Worm (Caenorhabditis elegans) whole organism, young adult: ENCODE measurements around the gene T09F3.4.

ENCODE experiments used
- B0035.1 ChIP-seq: sonication (generic microtip); optimal IDR thresholded peaks from 2 replicates; lab custom pipeline; 2016; ENCODE audit warnings: missing genetic modification characterization, mild to moderate bottlenecking, missing compliant biosample characterization, missing genotype, missing genetic modification reagents
- B0336.3 ChIP-seq: fragments of 200-800 bp; sonication (Bioruptor generic); IDR thresholded peaks from 2 replicates; pipeline ENCODE4 v1.3.6; 2022; ENCODE audit warnings: missing genetic modification characterization, missing compliant biosample characterization
- F22D6.2 ChIP-seq: sonication (generic microtip); optimal IDR thresholded peaks from 2 replicates; lab custom pipeline; 2016; ENCODE audit warnings: mild to moderate bottlenecking, missing genetic modification characterization, missing compliant biosample characterization
- F23B12.7 ChIP-seq: sonication (generic microtip); optimal IDR thresholded peaks from 2 replicates; lab custom pipeline; 2017; ENCODE audit warnings: missing genetic modification characterization, mild to moderate bottlenecking, missing compliant biosample characterization, antibody characterized with exemption, moderate library complexity; ENCODE audit not compliant: insufficient read depth
- F33H1.4 ChIP-seq: fragments of 200-800 bp; sonication (Bioruptor generic); IDR thresholded peaks from 2 replicates; pipeline ENCODE4 v1.3.6; 2022; ENCODE audit warnings: missing genetic modification reagents, missing genetic modification characterization, missing compliant biosample characterization
- F55B11.4 ChIP-seq: sonication (generic microtip); optimal IDR thresholded peaks from 2 replicates; lab custom pipeline; 2016; ENCODE audit warnings: missing compliant biosample characterization, missing genetic modification characterization, borderline replicate concordance; ENCODE audit not compliant: insufficient read depth
- T26A5.8 ChIP-seq: sonication (generic microtip); optimal IDR thresholded peaks from 2 replicates; lab custom pipeline; 2016; ENCODE audit warnings: missing genetic modification characterization, missing compliant biosample characterization
- Y53F4B.3 ChIP-seq: fragments of 200-800 bp; sonication (Bioruptor generic); IDR thresholded peaks from 2 replicates; pipeline ENCODE4 v1.3.6; 2022; ENCODE audit warnings: missing genetic modification reagents, missing genetic modification characterization, missing compliant biosample characterization
- Y56A3A.18 ChIP-seq: fragments of 200-800 bp; sonication (Bioruptor generic); IDR thresholded peaks from 2 replicates; pipeline ENCODE4 v1.3.6; 2022; ENCODE audit warnings: missing genetic modification reagents, missing genetic modification characterization, missing compliant biosample characterization
- Y67H2A.10 ChIP-seq: fragments of 200-800 bp; sonication (Bioruptor generic); conservative IDR thresholded peaks from 2 replicates; pipeline ENCODE4 v1.3.6; 2022; ENCODE audit warnings: missing genetic modification reagents, missing genetic modification characterization, missing compliant biosample characterization
- ZK185.1 ChIP-seq: sonication (generic microtip); optimal IDR thresholded peaks from 2 replicates; lab custom pipeline; 2016; ENCODE audit warnings: mild to moderate bottlenecking, missing genetic modification characterization, missing compliant biosample characterization; ENCODE audit not compliant: poor library complexity, severe bottlenecking
- ama-1 ChIP-seq, 3 experiments: fragments of 150-350 bp in 1 of 3; sonication (generic microtip) in 2 of 3; optimal IDR thresholded peaks; 2 replicates each; lab custom pipeline; 2014 to 2018; ENCODE audit warnings: missing biosample characterization in 2 of 3, missing genetic modification characterization in 2 of 3, missing genetic modification reagents in 2 of 3
- atf-7 ChIP-seq: sonication (generic microtip); optimal IDR thresholded peaks from 2 replicates; lab custom pipeline; 2017; ENCODE audit warnings: mild to moderate bottlenecking, missing genetic modification characterization, missing compliant biosample characterization
- attf-5 ChIP-seq: fragments of 200-800 bp; sonication (Bioruptor generic); optimal IDR thresholded peaks from 2 replicates; lab custom pipeline; 2018; ENCODE audit warnings: mild to moderate bottlenecking, missing genetic modification characterization, missing compliant biosample characterization
- attf-6 ChIP-seq: fragments of 200-800 bp; sonication (Bioruptor generic); IDR thresholded peaks from 2 replicates; pipeline ENCODE4 v1.3.6; 2022; ENCODE audit warnings: missing genetic modification reagents, missing genetic modification characterization, missing compliant biosample characterization
- cebp-2 ChIP-seq: fragments of 200-800 bp; sonication (Bioruptor generic); IDR thresholded peaks from 2 replicates; pipeline ENCODE4 v1.3.6; 2022; ENCODE audit warnings: missing genetic modification characterization, missing compliant biosample characterization
- ceh-27 ChIP-seq: fragments of 200-800 bp; sonication (Bioruptor generic); optimal IDR thresholded peaks from 2 replicates; lab custom pipeline; 2018; ENCODE audit warnings: mild to moderate bottlenecking, missing genetic modification characterization, moderate library complexity, missing compliant biosample characterization
- die-1 ChIP-seq: sonication (generic microtip); optimal IDR thresholded peaks from 2 replicates; lab custom pipeline; 2016; ENCODE audit warnings: missing genotype, mild to moderate bottlenecking, missing genetic modification characterization, missing compliant biosample characterization
- dpff-1 ChIP-seq: sonication (generic microtip); optimal IDR thresholded peaks from 2 replicates; lab custom pipeline; 2017; ENCODE audit warnings: mild to moderate bottlenecking, missing genetic modification characterization, missing compliant biosample characterization
- egl-44 ChIP-seq: fragments of 200-800 bp; sonication (Bioruptor generic); IDR thresholded peaks from 2 replicates; pipeline ENCODE4 v1.3.6; 2022; ENCODE audit warnings: missing genetic modification reagents, missing genetic modification characterization, missing compliant biosample characterization
- egrh-3 ChIP-seq: fragments of 200-800 bp; sonication (Bioruptor generic); IDR thresholded peaks from 2 replicates; pipeline ENCODE4 v1.3.6; 2022; ENCODE audit warnings: missing genetic modification reagents, missing genetic modification characterization, missing compliant biosample characterization
- ets-4 ChIP-seq: fragments of 200-800 bp; sonication (Bioruptor generic); optimal IDR thresholded peaks from 2 replicates; lab custom pipeline; 2018; ENCODE audit warnings: mild to moderate bottlenecking, missing genetic modification characterization, missing compliant biosample characterization
- hlh-12 ChIP-seq: sonication (generic microtip); optimal IDR thresholded peaks from 2 replicates; lab custom pipeline; 2016; ENCODE audit warnings: missing genetic modification characterization, missing compliant biosample characterization
- lag-1 ChIP-seq: fragments of 200-800 bp; sonication (Bioruptor generic); IDR thresholded peaks from 2 replicates; pipeline ENCODE4 v1.3.6; 2022; ENCODE audit warnings: missing genetic modification reagents, missing genetic modification characterization, missing compliant biosample characterization
- let-526 ChIP-seq: fragments of 200-800 bp; sonication (Bioruptor generic); IDR thresholded peaks from 2 replicates; pipeline ENCODE4 v1.3.6; 2022; ENCODE audit warnings: missing genetic modification reagents, missing genetic modification characterization, missing compliant biosample characterization
- let-607 ChIP-seq, 2 experiments: fragments of 200-800 bp in 1 of 2; sonication (Bioruptor generic) in 1 of 2; sonication (generic microtip) in 1 of 2; optimal IDR thresholded peaks; 2 replicates each; lab custom pipeline; 2016 to 2018; ENCODE audit warnings: mild to moderate bottlenecking in 2 of 2, missing compliant biosample characterization in 2 of 2, missing genetic modification characterization in 2 of 2, moderate library complexity in 2 of 2, missing genotype in 1 of 2
- lin-54 ChIP-seq: fragments of 200-800 bp; sonication (Bioruptor generic); optimal IDR thresholded peaks from 2 replicates; lab custom pipeline; 2018; ENCODE audit warnings: mild to moderate bottlenecking, missing genetic modification characterization, missing compliant biosample characterization
- lir-1 ChIP-seq: fragments of 200-800 bp; sonication (Bioruptor generic); conservative IDR thresholded peaks from 2 replicates; pipeline ENCODE4 v1.3.6; 2022; ENCODE audit warnings: missing genetic modification reagents, missing genetic modification characterization, missing compliant biosample characterization
- lsy-27 ChIP-seq: sonication (generic microtip); optimal IDR thresholded peaks from 2 replicates; lab custom pipeline; 2017; ENCODE audit warnings: missing genetic modification characterization, mild to moderate bottlenecking, missing compliant biosample characterization, antibody characterized with exemption, missing genotype, borderline replicate concordance; ENCODE audit not compliant: insufficient read depth
- madf-3 ChIP-seq: fragments of 200-800 bp; sonication (Bioruptor generic); IDR thresholded peaks from 2 replicates; pipeline ENCODE4 v1.3.6; 2022; ENCODE audit warnings: missing genetic modification reagents, missing genetic modification characterization, missing compliant biosample characterization
- mcd-1 ChIP-seq: fragments of 200-800 bp; sonication (Bioruptor generic); IDR thresholded peaks from 2 replicates; pipeline ENCODE4 v1.3.6; 2022; ENCODE audit warnings: missing genetic modification reagents, missing genetic modification characterization, missing compliant biosample characterization
- mel-28 ChIP-seq: sonication (generic microtip); optimal IDR thresholded peaks from 2 replicates; lab custom pipeline; 2016; ENCODE audit warnings: borderline replicate concordance, mild to moderate bottlenecking, missing genetic modification characterization, missing compliant biosample characterization
- mes-4 ChIP-seq: sonication (generic microtip); optimal IDR thresholded peaks from 2 replicates; lab custom pipeline; 2016; ENCODE audit warnings: missing genotype, missing genetic modification characterization, missing compliant biosample characterization
- nfyb-1 ChIP-seq: fragments of 200-800 bp; sonication (Bioruptor generic); IDR thresholded peaks from 2 replicates; pipeline ENCODE4 v1.3.6; 2022; ENCODE audit warnings: missing genetic modification reagents, missing genetic modification characterization, missing compliant biosample characterization
- nhr-80 ChIP-seq: sonication (generic microtip); optimal IDR thresholded peaks from 2 replicates; lab custom pipeline; 2016; ENCODE audit warnings: missing genetic modification characterization, missing compliant biosample characterization
- repo-1 ChIP-seq: sonication (generic microtip); optimal IDR thresholded peaks from 2 replicates; lab custom pipeline; 2017; ENCODE audit warnings: mild to moderate bottlenecking, missing genetic modification characterization, missing compliant biosample characterization
- snpc-4 ChIP-seq, 5 experiments: fragments of 150-350 bp in 1 of 5; sonication (generic microtip) in 4 of 5; optimal IDR thresholded peaks; 2 replicates each; lab custom pipeline; 2014 to 2018; ENCODE audit warnings: missing genetic modification characterization in 5 of 5, missing biosample characterization in 3 of 5, antibody characterized with exemption in 2 of 5, mild to moderate bottlenecking in 2 of 5, missing compliant biosample characterization in 2 of 5, missing genotype in 2 of 5, moderate library complexity in 2 of 5, missing genetic modification reagents in 1 of 5
- somi-1 ChIP-seq: fragments of 200-800 bp; sonication (Bioruptor generic); optimal IDR thresholded peaks from 2 replicates; lab custom pipeline; 2018; ENCODE audit warnings: mild to moderate bottlenecking, missing genetic modification characterization, missing compliant biosample characterization
- tbp1 ChIP-seq: fragments of 200-800 bp; sonication (Bioruptor generic); optimal IDR thresholded peaks from 2 replicates; lab custom pipeline; 2018; ENCODE audit warnings: mild to moderate bottlenecking, missing genetic modification characterization, missing compliant biosample characterization
- tlf-1 ChIP-seq: fragments of 200-800 bp; sonication (Bioruptor generic); optimal IDR thresholded peaks from 2 replicates; lab custom pipeline; 2018; ENCODE audit warnings: mild to moderate bottlenecking, missing genetic modification characterization, missing compliant biosample characterization
- unc-130 ChIP-seq: sonication (generic microtip); optimal IDR thresholded peaks from 2 replicates; lab custom pipeline; 2016; ENCODE audit warnings: missing genetic modification reagents, missing genetic modification characterization, missing compliant biosample characterization
- unc-62 ChIP-seq: fragments of 150-350 bp; optimal IDR thresholded peaks from 2 replicates; lab custom pipeline; 2014; ENCODE audit warnings: missing biosample characterization, missing genetic modification reagents, missing genetic modification characterization
- zfh-2 ChIP-seq: fragments of 200-800 bp; sonication (Bioruptor generic); conservative IDR thresholded peaks from 2 replicates; pipeline ENCODE4 v1.3.6; 2022; ENCODE audit warnings: missing genetic modification reagents, missing genetic modification characterization, missing compliant biosample characterization
- ztf-22 ChIP-seq: fragments of 200-800 bp; sonication (Bioruptor generic); optimal IDR thresholded peaks from 2 replicates; lab custom pipeline; 2018; ENCODE audit warnings: mild to moderate bottlenecking, missing genetic modification characterization, moderate library complexity, missing compliant biosample characterization
- ztf-28 ChIP-seq: fragments of 200-800 bp; sonication (Bioruptor generic); IDR thresholded peaks from 2 replicates; pipeline ENCODE4 v1.3.6; 2022; ENCODE audit warnings: missing genetic modification reagents, missing genetic modification characterization, missing compliant biosample characterization

Gene T09F3.4

ce11 chrII:10389038-10389437 is 6.5 kb upstream of the T09F3.4 start (continued):
- TF ChIP-seq atf-7: peak; percentile 50
- no peak for TF ChIP-seq mel-28
- TF ChIP-seq nhr-80 (tag; lab: Kevin White, UChicago): peak; percentile 88
- TF ChIP-seq unc-62 (GFP tag; lab: Kevin White, UChicago): peak; percentile 25
- peak; percentile 66; the same call in 1 of the 2 replicates for TF ChIP-seq egl-44 (GFP tag; lab: Robert Waterston, UW)
- peak; percentile 65 for TF ChIP-seq die-1 (tag; lab: Kevin White, UChicago)
- TF ChIP-seq let-526 (GFP tag; lab: Robert Waterston, UW): peak; percentile 62; the same call in 1 of the 2 replicates
- peak; percentile 65 for TF ChIP-seq ceh-27 (GFP tag; lab: Kevin White, UChicago)
- TF ChIP-seq ZK185.1 (tag; lab: Kevin White, UChicago): peak; percentile 56
- no peak for TF ChIP-seq madf-3 (GFP tag; lab: Robert Waterston, UW)
- TF ChIP-seq dpff-1 (tag; lab: Kevin White, UChicago): no peak
- TF ChIP-seq tbp1 (GFP tag; lab: Kevin White, UChicago): peak; percentile 18
- TF ChIP-seq unc-130: no peak
- no peak for TF ChIP-seq F55B11.4 (tag; lab: Kevin White, UChicago)
- TF ChIP-seq somi-1 (GFP tag; lab: Kevin White, UChicago): peak; percentile 92

- TF ChIP-seq ceh-27 (GFP tag; lab: Kevin White, UChicago) (peak; percentile 48), let-607 (tag; optimal IDR thresholded peaks at IDR 0.05; lab: Kevin White, UChicago) (peak; percentile 66 to 71), ztf-28 (GFP tag; lab: Robert Waterston, UW) (no peak), lag-1 (GFP tag; lab: Robert Waterston, UW) (no peak), zfh-2 (0 out of 2 replicates have a peak, but pooled peaks have one; percentile 22), B0035.1 (tag; lab: Kevin White, UChicago) (no peak), ama-1 (optimal IDR thresholded peaks at IDR 0.05; lab: Kevin White, UChicago) (peak; percentile 23), ama-1 (GFP tag; optimal IDR thresholded peaks at IDR 0.05; lab: Kevin White, UChicago) (no peak), attf-6 (no peak), ztf-22 (GFP tag; lab: Kevin White, UChicago) (peak; percentile 23), lin-54 (peak; percentile 32), hlh-12 (no peak), let-526 (GFP tag; lab: Robert Waterston, UW) (peak; percentile 56; the same call in 1 of the 2 replicates), attf-5 (GFP tag; lab: Kevin White, UChicago) (peak; percentile 23), mes-4 (tag; lab: Kevin White, UChicago) (no peak), T26A5.8 (no peak), lir-1 (GFP tag; lab: Robert Waterston, UW) (no peak), Y53F4B.3 (GFP tag; lab: Robert Waterston, UW) (no peak), nhr-80 (tag; lab: Kevin White, UChicago) (peak; percentile 86), cebp-2 (GFP tag; lab: Robert Waterston, UW) (0 out of 2 replicates have a peak, but pooled peaks have one; percentile 81), dpff-1 (tag; lab: Kevin White, UChicago) (no peak), Y56A3A.18 (GFP tag; lab: Robert Waterston, UW) (no peak), lsy-27 (tag; lab: Kevin White, UChicago) (no peak), repo-1 (no peak), nfyb-1 (peak; percentile 83; the same call in 1 of the 2 replicates), F22D6.2 (tag; lab: Kevin White, UChicago) (no peak), ets-4 (peak; percentile 57), egl-44 (GFP tag; lab: Robert Waterston, UW) (0 out of 2 replicates have a peak, but pooled peaks have one; percentile 24), B0336.3 (0 out of 2 replicates have a peak, but pooled peaks have one; percentile 40), mcd-1 (peak; percentile 38), snpc-4 (GFP tag; optimal IDR thresholded peaks at IDR 0.05; lab: Kevin White, UChicago) (no peak), snpc-4 (tag; optimal IDR thresholded peaks at IDR 0.05; lab: Kevin White, UChicago) (peak in 1 of 4 experiments; percentile 20), F23B12.7 (tag; lab: Kevin White, UChicago) (no peak), tlf-1 (peak; percentile 9), F33H1.4 (GFP tag; lab: Robert Waterston, UW) (no peak), egrh-3 (GFP tag; lab: Robert Waterston, UW) (no peak), Y67H2A.10 (GFP tag; lab: Robert Waterston, UW) (no peak)
Observed at ce11 chrII:10389776-10390175, 5.7 kb upstream of the T09F3.4 start.
